Fruit fly (Drosophila melanogaster) whole organism, embryonic: ENCODE data around the gene CG31219.
A peak's percentile ranks its signal among the peaks of the same experiment; 100 is the strongest.

Experiments
- Bdp1 ChIP-seq: fragments of 200-800 bp; sonication (Bioruptor generic); optimal IDR thresholded peaks from 3 replicates; lab custom pipeline; 2016; ENCODE audit warnings: missing biosample characterization, missing genetic modification characterization
- Blimp-1 ChIP-seq: fragments of 200-800 bp; sonication (Bioruptor generic); optimal IDR thresholded peaks from 3 replicates; lab custom pipeline; 2018; ENCODE audit warnings: missing biosample characterization, missing genetic modification characterization, mild to moderate bottlenecking, moderate library complexity, missing genetic modification reagents
- CG12391 ChIP-seq: fragments of 200-800 bp; sonication (Bioruptor generic); optimal IDR thresholded peaks from 3 replicates; lab custom pipeline; 2018; ENCODE audit warnings: missing biosample characterization, mild to moderate bottlenecking, missing genetic modification characterization, moderate library complexity
- CG12744 ChIP-seq: fragments of 200-800 bp; sonication (Bioruptor generic); optimal IDR thresholded peaks from 2 replicates; lab custom pipeline; 2016; ENCODE audit warnings: missing biosample characterization, missing genetic modification characterization
- CG13287 ChIP-seq: fragments of 200-800 bp; sonication (Bioruptor generic); IDR thresholded peaks from 2 replicates; pipeline ENCODE4 v1.3.6; 2022; ENCODE audit warnings: missing biosample characterization, missing genetic modification characterization; ENCODE audit not compliant: partially characterized antibody
- CG14014 ChIP-seq: fragments of 200-800 bp; sonication (Bioruptor generic); IDR thresholded peaks from 2 replicates; pipeline ENCODE4 v1.3.6; 2022; ENCODE audit warnings: missing biosample characterization, missing genetic modification characterization
- CG15479 ChIP-seq: fragments of 200-800 bp; sonication (Bioruptor generic); optimal IDR thresholded peaks from 3 replicates; lab custom pipeline; 2019; ENCODE audit warnings: missing biosample characterization, mild to moderate bottlenecking, missing genetic modification characterization, moderate library complexity
- CG1602 ChIP-seq: fragments of 200-800 bp; sonication (Bioruptor generic); optimal IDR thresholded peaks from 3 replicates; lab custom pipeline; 2016; ENCODE audit warnings: missing biosample characterization, missing genetic modification characterization
- CG16813 ChIP-seq: fragments of 200-800 bp; sonication (Bioruptor generic); IDR thresholded peaks from 3 replicates; pipeline ENCODE4 v1.3.6; 2022; ENCODE audit warnings: missing biosample characterization, missing genetic modification characterization; ENCODE audit not compliant: partially characterized antibody
- CG2678 ChIP-seq: fragments of 200-800 bp; sonication (Bioruptor generic); optimal IDR thresholded peaks from 3 replicates; lab custom pipeline; 2019; ENCODE audit warnings: missing biosample characterization, mild to moderate bottlenecking, missing genetic modification characterization, moderate library complexity
- CG30403 ChIP-seq: fragments of 200-800 bp; sonication (Bioruptor generic); optimal IDR thresholded peaks from 3 replicates; lab custom pipeline; 2016; ENCODE audit warnings: missing biosample characterization, missing genetic modification characterization
- CG33557 ChIP-seq: fragments of 200-800 bp; sonication (Bioruptor generic); optimal IDR thresholded peaks from 2 replicates; lab custom pipeline; 2019; ENCODE audit warnings: missing biosample characterization, mild to moderate bottlenecking, missing genetic modification characterization, moderate library complexity
- CG3838 ChIP-seq: fragments of 200-800 bp; sonication (Bioruptor generic); optimal IDR thresholded peaks from 3 replicates; lab custom pipeline; 2016; ENCODE audit warnings: missing biosample characterization, missing genetic modification characterization
- CG4730 ChIP-seq: fragments of 200-800 bp; sonication (Bioruptor generic); IDR thresholded peaks from 2 replicates; pipeline ENCODE4 v1.3.6; 2022; ENCODE audit warnings: missing biosample characterization, missing genetic modification characterization
- CG7963 ChIP-seq: fragments of 200-800 bp; sonication (Bioruptor generic); IDR thresholded peaks from 3 replicates; pipeline ENCODE4 v1.3.6; 2022; ENCODE audit warnings: missing biosample characterization, missing genetic modification characterization; ENCODE audit not compliant: partially characterized antibody
- CG8478 ChIP-seq: fragments of >200 bp; optimal IDR thresholded peaks from 2 replicates; lab custom pipeline; 2018
- Camta ChIP-seq: fragments of 200-800 bp; sonication (Bioruptor generic); optimal IDR thresholded peaks from 2 replicates; lab custom pipeline; 2016; ENCODE audit warnings: missing biosample characterization, missing genetic modification characterization
- Deaf1 ChIP-seq: fragments of 200-800 bp; optimal IDR thresholded peaks from 3 replicates; lab custom pipeline; 2019; ENCODE audit warnings: missing biosample characterization, mild to moderate bottlenecking, missing genetic modification characterization, moderate library complexity
- Dref ChIP-seq: fragments of 200-800 bp; sonication (Bioruptor generic); IDR thresholded peaks from 2 replicates; pipeline ENCODE4 v1.3.6; 2022; ENCODE audit warnings: missing biosample characterization, missing genetic modification characterization
- Eip74EF ChIP-seq, 2 experiments: fragments of 200-800 bp in 1 of 2; fragments of >200 bp in 1 of 2; sonication (Bioruptor generic) in 1 of 2; optimal IDR thresholded peaks; 2 replicates each; lab custom pipeline; 2017 to 2019; ENCODE audit warnings: missing biosample characterization in 2 of 2, missing genetic modification characterization in 2 of 2, mild to moderate bottlenecking in 1 of 2, moderate library complexity in 1 of 2
- Ets65A ChIP-seq: fragments of 200-800 bp; sonication (Bioruptor generic); peaks from one replicate; lab custom pipeline; 2016; ENCODE audit warnings: missing biosample characterization, missing genetic modification characterization
- GATAe ChIP-seq: fragments of 200-800 bp; sonication (Bioruptor generic); conservative IDR thresholded peaks from 2 replicates; pipeline ENCODE4 v1.3.6; 2022; ENCODE audit warnings: missing biosample characterization, missing genetic modification characterization
- H2.0 ChIP-seq: fragments of 200-800 bp; sonication (Bioruptor generic); IDR thresholded peaks from 2 replicates; pipeline ENCODE4 v1.3.6; 2022; ENCODE audit warnings: missing biosample characterization, missing genetic modification characterization
- HLHmδ ChIP-seq: fragments of 200-800 bp; sonication (Bioruptor generic); optimal IDR thresholded peaks from 2 replicates; lab custom pipeline; 2018; ENCODE audit warnings: missing biosample characterization, mild to moderate bottlenecking, missing genetic modification characterization, moderate library complexity
- NFAT ChIP-seq: fragments of 200-800 bp; sonication (Bioruptor generic); IDR thresholded peaks from 2 replicates; pipeline ENCODE4 v1.3.6; 2022; ENCODE audit warnings: missing biosample characterization, missing genetic modification characterization
- Oli ChIP-seq: fragments of 200-800 bp; sonication (Bioruptor generic); optimal IDR thresholded peaks from 2 replicates; lab custom pipeline; 2018; ENCODE audit warnings: missing biosample characterization, mild to moderate bottlenecking, missing genetic modification characterization, moderate library complexity
- Rfx ChIP-seq: fragments of 200-800 bp; sonication (Bioruptor generic); IDR thresholded peaks from 2 replicates; pipeline ENCODE4 v1.3.6; 2022; ENCODE audit warnings: missing biosample characterization, missing genetic modification characterization
- Rx ChIP-seq: fragments of 200-800 bp; sonication (Bioruptor generic); IDR thresholded peaks from 2 replicates; pipeline ENCODE4 v1.3.6; 2022; ENCODE audit warnings: missing biosample characterization, missing genetic modification characterization
- Sin3A ChIP-seq: fragments of >200 bp; optimal IDR thresholded peaks from 2 replicates; lab custom pipeline; 2018
- Usf ChIP-seq: fragments of 200-800 bp; sonication (Bioruptor generic); optimal IDR thresholded peaks from 2 replicates; lab custom pipeline; 2017; ENCODE audit warnings: missing genotype, missing biosample characterization, missing genetic modification characterization
- Xrp1 ChIP-seq: fragments of 200-800 bp; sonication (Bioruptor generic); IDR thresholded peaks from 2 replicates; pipeline ENCODE4 v1.3.6; 2022; ENCODE audit warnings: missing biosample characterization, missing genetic modification characterization
- ara ChIP-seq: fragments of 200-800 bp; sonication (Bioruptor generic); IDR thresholded peaks from 2 replicates; pipeline ENCODE4 v1.3.6; 2022; ENCODE audit warnings: missing biosample characterization, missing genetic modification characterization
- bigmax ChIP-seq: fragments of 200-800 bp; sonication (Bioruptor generic); optimal IDR thresholded peaks from 2 replicates; lab custom pipeline; 2018; ENCODE audit warnings: missing biosample characterization, mild to moderate bottlenecking, missing genetic modification characterization
- cad ChIP-seq: fragments of >200 bp; optimal IDR thresholded peaks from 2 replicates; lab custom pipeline; 2017; ENCODE audit warnings: missing biosample characterization, missing genetic modification characterization
- dan ChIP-seq: fragments of 200-800 bp; sonication (Bioruptor generic); IDR thresholded peaks from 2 replicates; pipeline ENCODE4 v1.3.6; 2022; ENCODE audit warnings: missing biosample characterization, missing genetic modification characterization
- exex ChIP-seq: fragments of 200-800 bp; sonication (Bioruptor generic); optimal IDR thresholded peaks from 4 replicates; lab custom pipeline; 2018; ENCODE audit warnings: missing biosample characterization, mild to moderate bottlenecking, missing genetic modification characterization, moderate library complexity
- fd96Cb ChIP-seq: fragments of 200-800 bp; sonication (Bioruptor generic); optimal IDR thresholded peaks from 2 replicates; lab custom pipeline; 2018; ENCODE audit warnings: missing biosample characterization, mild to moderate bottlenecking, missing genetic modification characterization, moderate library complexity
- lbe ChIP-seq: fragments of 200-800 bp; sonication (Bioruptor generic); optimal IDR thresholded peaks from 2 replicates; lab custom pipeline; 2016; ENCODE audit warnings: missing biosample characterization, mild to moderate bottlenecking, missing genetic modification characterization
- nerfin-1 ChIP-seq: fragments of 200-800 bp; sonication (Bioruptor generic); optimal IDR thresholded peaks from 3 replicates; lab custom pipeline; 2019; ENCODE audit warnings: missing biosample characterization, mild to moderate bottlenecking, missing genetic modification characterization, moderate library complexity
- nmo ChIP-seq: fragments of 200-800 bp; sonication (Bioruptor generic); optimal IDR thresholded peaks from 2 replicates; lab custom pipeline; 2018; ENCODE audit warnings: missing biosample characterization, mild to moderate bottlenecking, missing genetic modification characterization, moderate library complexity
- org-1 ChIP-seq: fragments of 200-800 bp; sonication (Bioruptor generic); optimal IDR thresholded peaks from 2 replicates; lab custom pipeline; 2017; ENCODE audit warnings: missing biosample characterization, missing genetic modification characterization
- pan ChIP-seq, 4 experiments: fragments of >200 bp in 3 of 4; fragments of 200-800 bp in 1 of 4; sonication (Bioruptor generic) in 1 of 4; optimal IDR thresholded peaks in 3 of 4; IDR thresholded peaks in 1 of 4; 2 replicates each; pipeline versions ENCODE4 v1.3.6 to Lab custom; 2017 to 2022; ENCODE audit warnings: missing biosample characterization in 2 of 4, missing genetic modification characterization in 2 of 4, mixed read lengths in 1 of 4
- pb ChIP-seq: fragments of 200-800 bp; sonication (Bioruptor generic); optimal IDR thresholded peaks from 3 replicates; lab custom pipeline; 2016; ENCODE audit warnings: missing biosample characterization, missing genetic modification characterization
- repo ChIP-seq: fragments of 200-800 bp; sonication (Bioruptor generic); optimal IDR thresholded peaks from 2 replicates; lab custom pipeline; 2016; ENCODE audit warnings: missing biosample characterization, missing genetic modification characterization
- salm ChIP-seq: fragments of 200-800 bp; sonication (Bioruptor generic); optimal IDR thresholded peaks from 2 replicates; lab custom pipeline; 2018; ENCODE audit warnings: missing biosample characterization, mild to moderate bottlenecking, missing genetic modification characterization
- sisA ChIP-seq: fragments of 200-800 bp; sonication (Bioruptor generic); IDR thresholded peaks from 2 replicates; pipeline ENCODE4 v1.3.6; 2022; ENCODE audit warnings: missing biosample characterization, missing genetic modification characterization
- stwl ChIP-seq: fragments of 200-800 bp; sonication (Bioruptor generic); optimal IDR thresholded peaks from 3 replicates; lab custom pipeline; 2018; ENCODE audit warnings: missing biosample characterization, mild to moderate bottlenecking, missing genetic modification characterization, moderate library complexity
- tap ChIP-seq: fragments of 200-800 bp; optimal IDR thresholded peaks from 3 replicates; lab custom pipeline; 2019; ENCODE audit warnings: missing biosample characterization, mild to moderate bottlenecking, missing genetic modification characterization, moderate library complexity
- tio ChIP-seq: fragments of 200-800 bp; sonication (Bioruptor generic); optimal IDR thresholded peaks from 2 replicates; lab custom pipeline; 2017; ENCODE audit warnings: missing biosample characterization, missing genetic modification characterization, inconsistent platforms
- wor ChIP-seq: fragments of 200-800 bp; sonication (Bioruptor generic); IDR thresholded peaks from 2 replicates; pipeline ENCODE4 v1.3.6; 2022; ENCODE audit warnings: missing biosample characterization, missing genetic modification characterization
- zfh1 ChIP-seq: fragments of 200-800 bp; sonication (Bioruptor generic); IDR thresholded peaks from 3 replicates; pipeline ENCODE4 v1.3.6; 2022; ENCODE audit warnings: missing biosample characterization, missing genetic modification characterization

Gene CG31219

DNA sequence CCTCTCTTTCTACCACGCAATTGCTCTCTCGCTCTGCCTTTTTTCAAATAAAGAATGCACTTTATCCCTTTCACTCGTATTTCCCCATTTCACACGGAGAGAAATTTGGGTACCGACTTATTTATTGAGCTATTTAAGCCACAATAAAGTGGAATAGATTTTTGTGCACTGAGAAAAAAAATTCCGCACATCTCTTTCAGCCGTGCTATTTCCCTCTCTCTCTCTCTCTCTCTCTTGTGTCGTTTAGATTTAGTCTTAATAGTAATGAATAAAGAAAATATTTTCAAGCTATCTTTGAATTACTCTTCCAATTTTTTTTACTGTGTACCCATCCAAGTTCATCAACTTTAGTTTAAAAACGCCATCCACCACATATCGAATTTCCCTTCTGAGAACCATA is 27.2 kb upstream of the CG31219 start (continued):
- TF ChIP-seq Eip74EF (GFP tag; optimal IDR thresholded peaks at IDR 0.05; lab: Kevin White, UChicago) (peak in 1 of 2 experiments; percentile 28), Deaf1 (tag; lab: Kevin White, UChicago) (no peak), Xrp1 (GFP tag; lab: Robert Waterston, UW) (peak; percentile 72; the same call in 1 of the 2 replicates), bigmax (GFP tag; lab: Kevin White, UChicago) (no peak), NFAT (peak; percentile 59; the same call in 1 of the 2 replicates), Dref (GFP tag; lab: Robert Waterston, UW) (no peak), ara (GFP tag; lab: Robert Waterston, UW) (peak; percentile 33; the same call in 1 of the 2 replicates), CG4730 (GFP tag; lab: Robert Waterston, UW) (no peak), salm (tag; lab: Kevin White, UChicago) (peak; percentile 34), CG33557 (GFP tag; lab: Kevin White, UChicago) (no peak), tio (GFP tag; lab: Kevin White, UChicago) (peak; percentile 30), CG3838 (GFP tag; lab: Kevin White, UChicago) (no peak), nmo (GFP tag; lab: Kevin White, UChicago) (peak; percentile 75), Rx (GFP tag; lab: Robert Waterston, UW) (peak; percentile 60; the same call in 1 of the 2 replicates), CG2678 (tag; lab: Kevin White, UChicago) (peak; percentile 66), zfh1 (GFP tag; lab: Robert Waterston, UW) (peak; percentile 76), Bdp1 (GFP tag; lab: Kevin White, UChicago) (no peak), CG12744 (GFP tag; lab: Kevin White, UChicago) (peak; percentile 46), exex (tag; lab: Kevin White, UChicago) (no peak), dan (no peak), H2.0 (GFP tag; lab: Robert Waterston, UW) (no peak), Usf (no peak), CG7963 (GFP tag; lab: Robert Waterston, UW) (no peak), HLHmδ (GFP tag; lab: Kevin White, UChicago) (no peak), Oli (tag; lab: Kevin White, UChicago) (peak; percentile 73), sisA (GFP tag; lab: Robert Waterston, UW) (peak; percentile 74), wor (GFP tag; lab: Robert Waterston, UW) (peak; percentile 38; the same call in 1 of the 2 replicates), lbe (GFP tag; lab: Kevin White, UChicago) (no peak), Sin3A (no peak), Rfx (peak; percentile 79), CG15479 (GFP tag; lab: Kevin White, UChicago) (no peak), fd96Cb (tag; lab: Kevin White, UChicago) (peak; percentile 62), CG13287 (no peak), pb (GFP tag; lab: Kevin White, UChicago) (peak; percentile 54), CG12391 (tag; lab: Kevin White, UChicago) (peak; percentile 50), cad (GFP tag; lab: Kevin White, UChicago) (no peak), org-1 (GFP tag; lab: Kevin White, UChicago) (peak; percentile 40), CG30403 (peak; percentile 62), CG14014 (GFP tag; lab: Robert Waterston, UW) (peak; percentile 68), nerfin-1 (peak; percentile 6), stwl (no peak), Blimp-1 (GFP tag; lab: Kevin White, UChicago) (peak; percentile 60), GATAe (no peak), tap (tag; lab: Kevin White, UChicago) (peak; percentile 44), Camta (GFP tag; lab: Kevin White, UChicago) (peak; percentile 37), CG1602 (no peak), CG16813 (GFP tag; lab: Robert Waterston, UW) (no peak), Ets65A (GFP tag; lab: Kevin White, UChicago) (peak; percentile 93), repo (GFP tag; lab: Kevin White, UChicago) (peak; percentile 59), pan (optimal IDR thresholded peaks at IDR 0.05; lab: Kevin White, UChicago) (no peak), pan (GFP tag; optimal IDR thresholded peaks at IDR 0.05 in 1 of 2, IDR thresholded peaks at IDR 0.05 in 1 of 2) (peak in 1 of 2 experiments; percentile 62), CG8478 (lab: Kevin White, UChicago) (no peak)
